Worm (Caenorhabditis elegans) whole organism, L4 larva: Measurements from ENCODE around the gene nhr-198.

Experiments
- D1046.2 ChIP-seq: fragments of 200-800 bp; sonication (Bioruptor generic); IDR thresholded peaks from 2 replicates; pipeline ENCODE4 v1.3.6; 2022; ENCODE audit warnings: missing genetic modification characterization, missing compliant biosample characterization
- F44E2.7 ChIP-seq: fragments of 200-800 bp; sonication (Bioruptor generic); IDR thresholded peaks from 2 replicates; pipeline ENCODE4 v2.1.2; 2022; ENCODE audit warnings: missing genetic modification characterization, missing compliant biosample characterization
- F49E8.2 ChIP-seq: sonication (generic microtip); optimal IDR thresholded peaks from 2 replicates; lab custom pipeline; 2016; ENCODE audit warnings: missing compliant biosample characterization, mild to moderate bottlenecking, missing genetic modification characterization, borderline replicate concordance
- R02D3.7 ChIP-seq: fragments of 150-350 bp; sonication (generic microtip); optimal IDR thresholded peaks from 3 replicates; lab custom pipeline; 2014; ENCODE audit warnings: missing biosample characterization, missing genetic modification characterization
- T26A8.4 ChIP-seq: fragments of 200-800 bp; sonication (Bioruptor generic); IDR thresholded peaks from 2 replicates; pipeline ENCODE4 v1.3.6; 2022; ENCODE audit warnings: missing genetic modification characterization, missing compliant biosample characterization
- ZK546.5 ChIP-seq, 2 experiments: sonication (generic microtip); optimal IDR thresholded peaks; 2 replicates each; lab custom pipeline; 2017; ENCODE audit warnings: missing biosample characterization in 2 of 2, missing genetic modification characterization in 2 of 2
- aha-1 ChIP-seq: fragments of 150-350 bp; peaks from one replicate; lab custom pipeline; 2014; ENCODE audit warnings: missing biosample characterization, missing genetic modification characterization
- arid-1 ChIP-seq: fragments of 200-800 bp; sonication (Bioruptor generic); conservative IDR thresholded peaks from 2 replicates; pipeline ENCODE4 v1.3.6; 2022; ENCODE audit warnings: missing genetic modification reagents, missing genetic modification characterization, missing compliant biosample characterization
- ceh-20 ChIP-seq: fragments of 200-800 bp; sonication (Bioruptor generic); IDR thresholded peaks from 2 replicates; pipeline ENCODE4 v1.3.6; 2022; ENCODE audit warnings: missing genetic modification reagents, missing genetic modification characterization, missing compliant biosample characterization
- ceh-28 ChIP-seq: fragments of 150-350 bp; optimal IDR thresholded peaks from 2 replicates; lab custom pipeline; 2014; ENCODE audit warnings: missing biosample characterization, missing genetic modification reagents, missing genetic modification characterization
- ceh-32 ChIP-seq: sonication (generic microtip); optimal IDR thresholded peaks from 2 replicates; lab custom pipeline; 2016; ENCODE audit warnings: mild to moderate bottlenecking, missing genetic modification characterization, missing compliant biosample characterization; ENCODE audit not compliant: poor library complexity
- ceh-82 ChIP-seq: sonication (generic microtip); optimal IDR thresholded peaks from 2 replicates; lab custom pipeline; 2017; ENCODE audit warnings: missing biosample characterization, missing genetic modification characterization
- cey-2 ChIP-seq: sonication (generic microtip); optimal IDR thresholded peaks from 3 replicates; lab custom pipeline; 2017; ENCODE audit warnings: missing genetic modification characterization, mild to moderate bottlenecking, missing compliant biosample characterization, antibody characterized with exemption, borderline replicate concordance; ENCODE audit not compliant: insufficient read depth
- daf-8 ChIP-seq: fragments of 200-800 bp; sonication (Bioruptor generic); IDR thresholded peaks from 2 replicates; pipeline ENCODE4 v1.3.6; 2022; ENCODE audit warnings: missing genetic modification characterization, missing compliant biosample characterization
- dmd-6 ChIP-seq: fragments of 200-800 bp; sonication (Bioruptor generic); IDR thresholded peaks from 2 replicates; pipeline ENCODE4 v1.3.6; 2022; ENCODE audit warnings: missing genetic modification reagents, missing genetic modification characterization, missing compliant biosample characterization
- duxl-1 ChIP-seq: sonication (generic microtip); optimal IDR thresholded peaks from 2 replicates; lab custom pipeline; 2016; ENCODE audit warnings: mild to moderate bottlenecking, missing genetic modification characterization, moderate library complexity, missing compliant biosample characterization; ENCODE audit not compliant: poor library complexity
- egl-27 ChIP-seq: sonication (generic microtip); optimal IDR thresholded peaks from 3 replicates; lab custom pipeline; 2017; ENCODE audit warnings: missing biosample characterization, missing genetic modification reagents, missing genetic modification characterization
- egl-43 ChIP-seq: fragments of 200-800 bp; sonication (Bioruptor generic); IDR thresholded peaks from 2 replicates; pipeline ENCODE4 v1.3.6; 2022; ENCODE audit warnings: missing genetic modification reagents, missing genetic modification characterization, missing compliant biosample characterization
- hmg-1.1 ChIP-seq: fragments of 200-800 bp; sonication (Bioruptor generic); IDR thresholded peaks from 2 replicates; pipeline ENCODE4 v1.3.6; 2022; ENCODE audit warnings: missing genetic modification reagents, missing genetic modification characterization, missing compliant biosample characterization
- jun-1 ChIP-seq: fragments of 150-350 bp; optimal IDR thresholded peaks from 2 replicates; lab custom pipeline; 2014; ENCODE audit warnings: missing biosample characterization, missing genetic modification reagents, missing genetic modification characterization
- lim-7 ChIP-seq: fragments of 200-800 bp; sonication (Bioruptor generic); IDR thresholded peaks from 2 replicates; pipeline ENCODE4 v1.3.6; 2022; ENCODE audit warnings: missing genetic modification characterization, missing compliant biosample characterization
- lin-13 ChIP-seq: fragments of 150-350 bp; optimal IDR thresholded peaks from 2 replicates; lab custom pipeline; 2014; ENCODE audit warnings: missing biosample characterization, missing genetic modification reagents, missing genetic modification characterization
- lin-15B ChIP-seq: fragments of 150-350 bp; sonication (generic microtip); optimal IDR thresholded peaks from 3 replicates; lab custom pipeline; 2014; ENCODE audit warnings: missing biosample characterization, missing genetic modification characterization
- lin-29 ChIP-seq: fragments of 200-800 bp; sonication (Bioruptor generic); IDR thresholded peaks from 2 replicates; pipeline ENCODE4 v1.3.6; 2022; ENCODE audit warnings: missing genetic modification reagents, missing genetic modification characterization, missing compliant biosample characterization
- lsy-2 ChIP-seq, 2 experiments: fragments of 150-350 bp in 1 of 2; sonication (generic microtip) in 1 of 2; optimal IDR thresholded peaks; 2 replicates each; lab custom pipeline; 2014 to 2017; ENCODE audit warnings: missing biosample characterization in 2 of 2, missing genetic modification characterization in 2 of 2
- madf-5 ChIP-seq, 2 experiments: fragments of 200-800 bp; sonication (Bioruptor generic); IDR thresholded peaks; 2 replicates each; pipeline ENCODE4 v1.3.6; 2022; ENCODE audit warnings: missing compliant biosample characterization in 2 of 2, missing genetic modification characterization in 2 of 2
- madf-9 ChIP-seq: fragments of 200-800 bp; sonication (Bioruptor generic); conservative IDR thresholded peaks from 2 replicates; pipeline ENCODE4 v1.3.6; 2022; ENCODE audit warnings: missing genetic modification reagents, missing genetic modification characterization, missing compliant biosample characterization
- mdt-29 ChIP-seq: fragments of 200-800 bp; sonication (Bioruptor generic); IDR thresholded peaks from 2 replicates; pipeline ENCODE4 v1.3.6; 2022; ENCODE audit warnings: missing genetic modification reagents, missing genetic modification characterization, missing compliant biosample characterization
- nhr-102 ChIP-seq: sonication (generic microtip); optimal IDR thresholded peaks from 2 replicates; lab custom pipeline; 2016; ENCODE audit warnings: mild to moderate bottlenecking, missing genetic modification characterization, moderate library complexity, missing compliant biosample characterization
- nhr-237 ChIP-seq: sonication (generic microtip); optimal IDR thresholded peaks from 2 replicates; lab custom pipeline; 2017; ENCODE audit warnings: missing biosample characterization, missing genetic modification characterization
- nhr-28 ChIP-seq: fragments of 150-350 bp; optimal IDR thresholded peaks from 2 replicates; lab custom pipeline; 2014; ENCODE audit warnings: missing biosample characterization, missing genetic modification characterization
- nhr-41 ChIP-seq: fragments of 200-800 bp; sonication (Bioruptor generic); IDR thresholded peaks from 2 replicates; pipeline ENCODE4 v1.3.6; 2022; ENCODE audit warnings: missing genetic modification reagents, missing genetic modification characterization, missing compliant biosample characterization
- nhr-42 ChIP-seq: fragments of 200-800 bp; sonication (Bioruptor generic); IDR thresholded peaks from 2 replicates; pipeline ENCODE4 v1.3.6; 2022; ENCODE audit warnings: missing genetic modification characterization, missing compliant biosample characterization
- nhr-48 ChIP-seq: sonication (generic microtip); optimal IDR thresholded peaks from 2 replicates; lab custom pipeline; 2016; ENCODE audit warnings: mild to moderate bottlenecking, missing genetic modification characterization, missing compliant biosample characterization
- nhr-77 ChIP-seq: fragments of 150-350 bp; optimal IDR thresholded peaks from 2 replicates; lab custom pipeline; 2014; ENCODE audit warnings: missing biosample characterization, missing genetic modification characterization
- pha-4 ChIP-seq, 2 experiments: fragments of 150-350 bp in 1 of 2; fragments of 200-800 bp in 1 of 2; sonication (Bioruptor generic) in 1 of 2; IDR thresholded peaks in 1 of 2; optimal IDR thresholded peaks in 1 of 2; 2 replicates each; pipeline versions ENCODE4 v1.3.6 to Lab custom; 2014 to 2022; ENCODE audit warnings: missing genetic modification characterization in 2 of 2, missing genetic modification reagents in 2 of 2, missing biosample characterization in 1 of 2, missing compliant biosample characterization in 1 of 2
- pqm-1 ChIP-seq: sonication (generic microtip); optimal IDR thresholded peaks from 2 replicates; lab custom pipeline; 2017; ENCODE audit warnings: missing biosample characterization, missing genetic modification characterization
- rbr-2 ChIP-seq: sonication (generic microtip); optimal IDR thresholded peaks from 2 replicates; lab custom pipeline; 2016; ENCODE audit warnings: missing genotype, missing genetic modification characterization, missing compliant biosample characterization
- sdz-12 ChIP-seq: fragments of 200-800 bp; sonication (Bioruptor generic); optimal IDR thresholded peaks from 2 replicates; lab custom pipeline; 2018; ENCODE audit warnings: mild to moderate bottlenecking, missing genetic modification characterization, missing compliant biosample characterization
- set-16 ChIP-seq: fragments of 200-800 bp; sonication (Bioruptor generic); IDR thresholded peaks from 2 replicates; pipeline ENCODE4 v1.3.6; 2022; ENCODE audit warnings: missing genetic modification reagents, missing genetic modification characterization, missing compliant biosample characterization
- skn-1 ChIP-seq: fragments of 150-350 bp; optimal IDR thresholded peaks from 2 replicates; lab custom pipeline; 2014; ENCODE audit warnings: missing biosample characterization, missing genetic modification characterization
- spr-3 ChIP-seq: fragments of 200-800 bp; sonication (Bioruptor generic); optimal IDR thresholded peaks from 2 replicates; lab custom pipeline; 2018; ENCODE audit warnings: mild to moderate bottlenecking, missing genetic modification characterization, missing compliant biosample characterization
- tag-97 ChIP-seq: fragments of 200-800 bp; sonication (Bioruptor generic); IDR thresholded peaks from 2 replicates; pipeline ENCODE4 v1.3.6; 2022; ENCODE audit warnings: missing genetic modification characterization, missing compliant biosample characterization
- tra-1 ChIP-seq: fragments of 200-800 bp; sonication (Bioruptor generic); IDR thresholded peaks from 2 replicates; pipeline ENCODE4 v1.3.6; 2022; ENCODE audit warnings: missing genetic modification reagents, missing genetic modification characterization, missing compliant biosample characterization
- unc-39 ChIP-seq: sonication (generic microtip); optimal IDR thresholded peaks from 2 replicates; lab custom pipeline; 2017; ENCODE audit warnings: missing biosample characterization, missing genetic modification characterization
- vab-7 ChIP-seq: fragments of 200-800 bp; sonication (Bioruptor generic); IDR thresholded peaks from 2 replicates; pipeline ENCODE4 v1.3.6; 2022; ENCODE audit warnings: missing genetic modification reagents, missing genetic modification characterization, missing compliant biosample characterization
- zag-1 ChIP-seq: fragments of 150-350 bp; optimal IDR thresholded peaks from 2 replicates; lab custom pipeline; 2014; ENCODE audit warnings: missing biosample characterization, missing genetic modification characterization
- zfp-2 ChIP-seq: sonication (generic microtip); optimal IDR thresholded peaks from 2 replicates; lab custom pipeline; 2016; ENCODE audit warnings: mild to moderate bottlenecking, missing genetic modification characterization, missing compliant biosample characterization
- zip-2 ChIP-seq: fragments of 150-350 bp; optimal IDR thresholded peaks from 2 replicates; lab custom pipeline; 2014; ENCODE audit warnings: missing biosample characterization, missing genetic modification characterization

The nhr-198 gene

ce11 chrV:15661580-15661979, 32.2 kb upstream of the nhr-198 start:
- TF ChIP-seq T26A8.4 (GFP tag; lab: Robert Waterston, UW) (peak; percentile 17; the same call in 1 of the 2 replicates), arid-1 (GFP tag; lab: Robert Waterston, UW) (no peak), aha-1 (peak; percentile 80), tra-1 (GFP tag; lab: Robert Waterston, UW) (0 out of 2 replicates have a peak, but pooled peaks have one; percentile 32)

- TF ChIP-seq D1046.2 (no peak), nhr-28 (tag; lab: Kevin White, UChicago) (peak; percentile 96), nhr-48 (tag; lab: Kevin White, UChicago) (peak; percentile 13), vab-7 (no peak), hmg-1.1 (no peak; the same call in 1 of the 2 replicates), jun-1 (tag; lab: Kevin White, UChicago) (no peak), F44E2.7 (GFP tag; lab: Robert Waterston, UW) (no peak), madf-5 (GFP tag; IDR thresholded peaks at IDR 0.05; lab: Robert Waterston, UW) (no peak), unc-39 (tag; lab: Kevin White, UChicago) (no peak), lin-15B (tag; lab: Kevin White, UChicago) (no peak), nhr-237 (no peak), egl-27 (no peak), dmd-6 (GFP tag; lab: Robert Waterston, UW) (peak; percentile 55), ZK546.5 (tag; optimal IDR thresholded peaks at IDR 0.05; lab: Kevin White, UChicago) (no peak), nhr-42 (no peak), lin-13 (GFP tag; lab: Kevin White, UChicago) (no peak), zfp-2 (tag; lab: Kevin White, UChicago) (no peak), lim-7 (GFP tag; lab: Robert Waterston, UW) (no peak), set-16 (no peak), ceh-32 (tag; lab: Kevin White, UChicago) (no peak), madf-9 (GFP tag; lab: Robert Waterston, UW) (no peak), nhr-41 (GFP tag; lab: Robert Waterston, UW) (no peak), daf-8 (GFP tag; lab: Robert Waterston, UW) (no peak), ceh-82 (tag; lab: Kevin White, UChicago) (no peak), sdz-12 (GFP tag; lab: Kevin White, UChicago) (no peak), lin-29 (GFP tag; lab: Robert Waterston, UW) (no peak), nhr-102 (tag; lab: Kevin White, UChicago) (no peak), tra-1 (GFP tag; lab: Robert Waterston, UW) (no peak), nhr-77 (tag; lab: Kevin White, UChicago) (peak; percentile 44), R02D3.7 (tag; lab: Kevin White, UChicago) (no peak), pqm-1 (tag; lab: Kevin White, UChicago) (peak; percentile 1), duxl-1 (tag; lab: Kevin White, UChicago) (no peak), cey-2 (tag; lab: Kevin White, UChicago) (no peak), mdt-29 (GFP tag; lab: Robert Waterston, UW) (no peak), skn-1 (tag; lab: Kevin White, UChicago) (no peak), spr-3 (GFP tag; lab: Kevin White, UChicago) (no peak), zag-1 (no peak), ceh-20 (GFP tag; lab: Robert Waterston, UW) (no peak), ceh-28 (tag; lab: Kevin White, UChicago) (no peak), T26A8.4 (GFP tag; lab: Robert Waterston, UW) (no peak), zip-2 (tag; lab: Kevin White, UChicago) (no peak), tag-97 (GFP tag; lab: Robert Waterston, UW) (no peak), egl-43 (GFP tag; lab: Robert Waterston, UW) (0 out of 2 replicates have a peak, but pooled peaks have one; percentile 35), pha-4 (GFP tag; IDR thresholded peaks at IDR 0.05; lab: Robert Waterston, UW) (no peak), pha-4 (tag; optimal IDR thresholded peaks at IDR 0.05; lab: Kevin White, UChicago) (no peak), rbr-2 (tag; lab: Kevin White, UChicago) (no peak), lsy-2 (tag; optimal IDR thresholded peaks at IDR 0.05; lab: Kevin White, UChicago) (peak in 1 of 2 experiments; percentile 42), F49E8.2 (tag; lab: Kevin White, UChicago) (no peak)
Observed at ce11 chrV:15664053-15664661, 29.6 kb upstream of the nhr-198 start.
